Worm (Caenorhabditis elegans) whole organism, L3 larva: ENCODE measurements around the gene Y57E12AL.6.
A peak's percentile ranks its signal among the peaks of the same experiment; 100 is the strongest.

Source experiments
- R02D3.7 ChIP-seq: fragments of 150-350 bp; optimal IDR thresholded peaks from 2 replicates; lab custom pipeline; 2014; ENCODE audit warnings: missing biosample characterization, missing genetic modification characterization
- ZK546.5 ChIP-seq: sonication (generic microtip); optimal IDR thresholded peaks from 2 replicates; lab custom pipeline; 2017; ENCODE audit warnings: missing biosample characterization, missing genetic modification characterization
- aly-2 ChIP-seq: fragments of 150-350 bp; optimal IDR thresholded peaks from 2 replicates; lab custom pipeline; 2014; ENCODE audit warnings: missing biosample characterization, missing genetic modification characterization
- ama-1 ChIP-seq: fragments of 150-350 bp; optimal IDR thresholded peaks from 2 replicates; lab custom pipeline; 2018
- ceh-16 ChIP-seq: sonication (generic microtip); optimal IDR thresholded peaks from 2 replicates; lab custom pipeline; 2017; ENCODE audit warnings: missing biosample characterization, missing genetic modification characterization
- ceh-28 ChIP-seq: fragments of 150-350 bp; optimal IDR thresholded peaks from 2 replicates; lab custom pipeline; 2014; ENCODE audit warnings: missing biosample characterization, missing genetic modification reagents, missing genetic modification characterization
- ceh-82 ChIP-seq: fragments of 150-350 bp; optimal IDR thresholded peaks from 2 replicates; lab custom pipeline; 2014; ENCODE audit warnings: missing biosample characterization, missing genetic modification characterization
- egl-5 ChIP-seq: fragments of 150-350 bp; optimal IDR thresholded peaks from 2 replicates; lab custom pipeline; 2017; ENCODE audit warnings: missing biosample characterization, missing genetic modification reagents, missing genetic modification characterization, inconsistent platforms
- elt-1 ChIP-seq: fragments of 150-350 bp; optimal IDR thresholded peaks from 2 replicates; lab custom pipeline; 2014; ENCODE audit warnings: missing biosample characterization, missing genetic modification characterization
- elt-2 ChIP-seq: sonication (generic microtip); optimal IDR thresholded peaks from 2 replicates; lab custom pipeline; 2016; ENCODE audit warnings: missing genetic modification reagents, mild to moderate bottlenecking, missing genetic modification characterization, missing compliant biosample characterization
- elt-3 ChIP-seq, 3 experiments: fragments of 150-350 bp in 1 of 3; sonication (generic microtip) in 2 of 3; optimal IDR thresholded peaks; 2 replicates in 2 of 3; 4 replicates in 1 of 3; lab custom pipeline; 2014 to 2017; ENCODE audit warnings: missing biosample characterization in 3 of 3, missing genetic modification characterization in 3 of 3
- eor-1 ChIP-seq, 2 experiments: fragments of 150-350 bp; optimal IDR thresholded peaks; 2 replicates each; lab custom pipeline; 2014 to 2018; ENCODE audit warnings: missing biosample characterization in 2 of 2, missing genetic modification characterization in 2 of 2
- fkh-10 ChIP-seq: sonication (generic microtip); optimal IDR thresholded peaks from 2 replicates; lab custom pipeline; 2017; ENCODE audit warnings: missing biosample characterization, missing genetic modification reagents, missing genetic modification characterization
- fkh-2 ChIP-seq: fragments of 150-350 bp; optimal IDR thresholded peaks from 2 replicates; lab custom pipeline; 2014; ENCODE audit warnings: missing biosample characterization, missing genetic modification reagents, missing genetic modification characterization
- hmg-11 ChIP-seq: sonication (generic microtip); optimal IDR thresholded peaks from 2 replicates; lab custom pipeline; 2016; ENCODE audit warnings: missing genetic modification characterization, missing compliant biosample characterization
- jun-1 ChIP-seq: fragments of 150-350 bp; optimal IDR thresholded peaks from 2 replicates; lab custom pipeline; 2014; ENCODE audit warnings: missing biosample characterization, missing genetic modification reagents, missing genetic modification characterization
- lin-15B ChIP-seq: fragments of 150-350 bp; optimal IDR thresholded peaks from 2 replicates; lab custom pipeline; 2014; ENCODE audit warnings: missing biosample characterization, missing genetic modification characterization
- lin-39 ChIP-seq: fragments of 150-350 bp; optimal IDR thresholded peaks from 2 replicates; lab custom pipeline; 2018; ENCODE audit warnings: missing biosample characterization, missing genetic modification reagents, missing genetic modification characterization
- lsy-12 ChIP-seq: sonication (generic microtip); optimal IDR thresholded peaks from 2 replicates; lab custom pipeline; 2016; ENCODE audit warnings: mild to moderate bottlenecking, missing genetic modification characterization, missing compliant biosample characterization
- mdl-1 ChIP-seq: fragments of 150-350 bp; optimal IDR thresholded peaks from 2 replicates; lab custom pipeline; 2014; ENCODE audit warnings: missing biosample characterization, missing genetic modification characterization
- mml-1 ChIP-seq: fragments of 150-350 bp; sonication (generic microtip); optimal IDR thresholded peaks from 3 replicates; lab custom pipeline; 2014; ENCODE audit warnings: missing biosample characterization, missing genetic modification characterization
- nfya-1 ChIP-seq: sonication (generic microtip); optimal IDR thresholded peaks from 2 replicates; lab custom pipeline; 2017; ENCODE audit warnings: missing genetic modification characterization, mild to moderate bottlenecking, missing compliant biosample characterization, antibody characterized with exemption, moderate library complexity; ENCODE audit not compliant: insufficient read depth
- nhr-11 ChIP-seq: fragments of 150-350 bp; optimal IDR thresholded peaks from 2 replicates; lab custom pipeline; 2014; ENCODE audit warnings: missing biosample characterization, missing genetic modification characterization
- nhr-12 ChIP-seq: fragments of 150-350 bp; optimal IDR thresholded peaks from 2 replicates; lab custom pipeline; 2014; ENCODE audit warnings: missing biosample characterization, missing genetic modification characterization
- nhr-23 ChIP-seq: fragments of 150-350 bp; optimal IDR thresholded peaks from 2 replicates; lab custom pipeline; 2014; ENCODE audit warnings: missing biosample characterization, missing genetic modification reagents, missing genetic modification characterization
- nhr-237 ChIP-seq: fragments of 150-350 bp; optimal IDR thresholded peaks from 2 replicates; lab custom pipeline; 2014; ENCODE audit warnings: missing biosample characterization, missing genetic modification characterization
- nhr-25 ChIP-seq: sonication (generic microtip); optimal IDR thresholded peaks from 2 replicates; lab custom pipeline; 2017; ENCODE audit warnings: missing biosample characterization, missing genetic modification characterization
- nhr-28 ChIP-seq: fragments of 150-350 bp; optimal IDR thresholded peaks from 2 replicates; lab custom pipeline; 2014; ENCODE audit warnings: missing biosample characterization, missing genetic modification characterization
- nhr-43 ChIP-seq: sonication (generic microtip); optimal IDR thresholded peaks from 2 replicates; lab custom pipeline; 2016; ENCODE audit warnings: mild to moderate bottlenecking, missing genetic modification characterization, missing compliant biosample characterization; ENCODE audit not compliant: poor library complexity, severe bottlenecking
- nhr-67 ChIP-seq: fragments of 150-350 bp; optimal IDR thresholded peaks from 2 replicates; lab custom pipeline; 2014; ENCODE audit warnings: missing biosample characterization, missing genetic modification characterization
- nhr-76 ChIP-seq: fragments of 150-350 bp; sonication (generic microtip); optimal IDR thresholded peaks from 5 replicates; lab custom pipeline; 2014; ENCODE audit warnings: missing biosample characterization, missing genetic modification characterization
- nhr-77 ChIP-seq: fragments of 150-350 bp; optimal IDR thresholded peaks from 2 replicates; lab custom pipeline; 2014; ENCODE audit warnings: missing biosample characterization, missing genetic modification characterization
- pha-4 ChIP-seq: fragments of 150-350 bp; optimal IDR thresholded peaks from 2 replicates; lab custom pipeline; 2014; ENCODE audit warnings: missing biosample characterization, missing genetic modification reagents, missing genetic modification characterization
- pqm-1 ChIP-seq: fragments of 150-350 bp; optimal IDR thresholded peaks from 2 replicates; lab custom pipeline; 2017; ENCODE audit warnings: missing biosample characterization, missing genetic modification characterization, inconsistent platforms
- sea-2 ChIP-seq: fragments of 150-350 bp; sonication (generic microtip); optimal IDR thresholded peaks from 4 replicates; lab custom pipeline; 2014; ENCODE audit warnings: missing biosample characterization, missing genetic modification reagents, missing genetic modification characterization
- skn-1 ChIP-seq: fragments of 150-350 bp; optimal IDR thresholded peaks from 2 replicates; lab custom pipeline; 2014; ENCODE audit warnings: missing biosample characterization, missing genetic modification characterization
- snpc-4 ChIP-seq: fragments of 150-350 bp; optimal IDR thresholded peaks from 2 replicates; lab custom pipeline; 2014; ENCODE audit warnings: missing biosample characterization, missing genetic modification characterization
- tbx-2 ChIP-seq: sonication (generic microtip); optimal IDR thresholded peaks from 2 replicates; lab custom pipeline; 2016; ENCODE audit warnings: mild to moderate bottlenecking, missing genetic modification characterization, missing compliant biosample characterization
- unc-62 ChIP-seq: fragments of 150-350 bp; sonication (generic microtip); optimal IDR thresholded peaks from 4 replicates; lab custom pipeline; 2014; ENCODE audit warnings: missing biosample characterization, missing genetic modification reagents, missing genetic modification characterization
- zag-1 ChIP-seq: fragments of 150-350 bp; optimal IDR thresholded peaks from 2 replicates; lab custom pipeline; 2014; ENCODE audit warnings: missing biosample characterization, missing genetic modification characterization
- ztf-11 ChIP-seq: fragments of 150-350 bp; optimal IDR thresholded peaks from 2 replicates; lab custom pipeline; 2014; ENCODE audit warnings: missing biosample characterization, missing genetic modification characterization
- ztf-4 ChIP-seq: fragments of 150-350 bp; optimal IDR thresholded peaks from 2 replicates; lab custom pipeline; 2014; ENCODE audit warnings: missing biosample characterization, missing genetic modification characterization

Y57E12AL.6 gene

DNA sequence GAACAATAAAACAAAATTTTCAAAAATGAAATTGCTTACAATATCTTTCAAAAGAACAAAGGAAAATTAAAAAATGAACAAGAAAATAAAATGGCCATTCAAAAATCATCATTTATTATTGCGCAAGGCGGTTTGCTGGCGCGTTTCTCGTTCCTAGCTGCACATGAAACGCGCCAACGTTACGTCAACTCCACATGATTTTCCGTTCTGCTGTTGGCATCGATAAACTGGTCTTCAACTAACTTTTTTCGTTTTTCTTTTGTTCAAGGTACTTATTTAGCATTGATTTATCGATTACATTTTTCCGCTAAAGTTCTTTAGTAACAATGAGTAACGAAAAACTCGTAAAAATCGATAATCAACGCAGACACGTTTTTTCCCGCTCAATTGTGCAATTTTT is at the start of gene Y57E12AL.6, which contains the start of gene Y57E12AL.1:
Y57E12AL.6 (minus strand) TSS at position 75 of the 400 bp plus-strand sequence.
Y57E12AL.1 (plus strand) TSS at position 135 of the 400 bp plus-strand sequence.
- TF ChIP-seq lin-15B (tag; lab: Kevin White, UChicago): peak; percentile 70
- peak; percentile 90 for TF ChIP-seq nhr-25 (tag; lab: Kevin White, UChicago)
- TF ChIP-seq jun-1 (tag; lab: Kevin White, UChicago): peak; percentile 69
- no peak for TF ChIP-seq ZK546.5 (tag; lab: Kevin White, UChicago)
- TF ChIP-seq ztf-4: peak; percentile 26
- peak; percentile 78 for TF ChIP-seq egl-5 (tag; lab: Kevin White, UChicago)
- peak; percentile 92 for TF ChIP-seq nhr-23
- TF ChIP-seq pqm-1 (tag; lab: Kevin White, UChicago): peak; percentile 33
- no peak for TF ChIP-seq nhr-76 (tag; lab: Kevin White, UChicago)
- TF ChIP-seq elt-2 (tag; lab: Kevin White, UChicago): peak; percentile 48
- no peak for TF ChIP-seq eor-1 (tag; optimal IDR thresholded peaks at IDR 0.05; lab: Kevin White, UChicago)
- TF ChIP-seq pha-4 (tag; lab: Kevin White, UChicago): peak; percentile 81
- TF ChIP-seq ama-1 (lab: Kevin White, UChicago): peak; percentile 31
- peak; percentile 95 for TF ChIP-seq skn-1
- no peak for TF ChIP-seq unc-62 (GFP tag; lab: Kevin White, UChicago)
- peak; percentile 52 for TF ChIP-seq lsy-12 (tag; lab: Kevin White, UChicago)
- peak; percentile 86 for TF ChIP-seq ceh-28
- TF ChIP-seq tbx-2 (tag; lab: Kevin White, UChicago): peak; percentile 50
- no peak for TF ChIP-seq sea-2 (GFP tag; lab: Kevin White, UChicago)
- TF ChIP-seq snpc-4 (tag; lab: Kevin White, UChicago): peak; percentile 93
- TF ChIP-seq nhr-77 (tag; lab: Kevin White, UChicago): peak; percentile 11
- no peak for TF ChIP-seq mml-1
- no peak for TF ChIP-seq elt-1 (tag; lab: Kevin White, UChicago)
- TF ChIP-seq mdl-1 (tag; lab: Kevin White, UChicago): no peak
- TF ChIP-seq lin-39: peak; percentile 58
- no peak for TF ChIP-seq elt-3 (tag; optimal IDR thresholded peaks at IDR 0.05; lab: Kevin White, UChicago)
- peak; percentile 78 for TF ChIP-seq nfya-1
- no peak for TF ChIP-seq fkh-2 (tag; lab: Kevin White, UChicago)
- no peak for TF ChIP-seq nhr-12 (tag; lab: Kevin White, UChicago)
- no peak for TF ChIP-seq ceh-82
- peak; percentile 35 for TF ChIP-seq R02D3.7 (tag; lab: Kevin White, UChicago)
- TF ChIP-seq nhr-43 (tag; lab: Kevin White, UChicago): peak; percentile 88
- TF ChIP-seq hmg-11 (tag; lab: Kevin White, UChicago): peak; percentile 57

DNA sequence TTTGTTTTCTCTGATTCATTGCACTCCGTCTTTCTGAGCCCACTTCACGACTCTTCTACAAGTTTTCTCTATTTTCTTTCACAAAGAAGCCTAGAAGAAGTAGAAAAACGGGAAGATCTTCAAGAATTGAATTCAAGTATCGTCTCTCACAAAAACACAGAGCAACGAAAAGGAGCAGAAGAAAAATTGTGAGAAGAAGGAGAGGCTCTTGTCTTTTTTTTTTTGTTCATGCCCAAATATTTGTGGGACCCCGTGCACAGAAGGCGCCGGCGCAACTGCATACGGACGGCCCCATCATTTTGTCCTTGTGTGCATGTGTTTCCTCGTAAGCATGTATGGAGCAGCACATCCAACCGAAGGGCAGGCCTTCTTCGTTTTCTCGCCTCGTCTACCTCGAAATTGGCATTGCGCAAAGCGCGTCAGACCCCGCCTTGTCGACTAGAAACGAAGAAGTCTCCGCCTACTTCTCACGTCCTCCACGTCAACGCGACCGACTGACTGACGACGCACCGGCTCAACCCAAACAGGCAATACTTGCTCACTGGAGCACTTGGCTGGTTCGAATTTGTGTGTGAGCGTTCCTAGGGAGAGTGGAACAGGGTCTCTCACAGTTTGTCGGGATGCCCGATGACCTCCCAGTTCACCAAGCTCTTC is 46.4 kb upstream of the Y57E12AL.6 start:
- peak; percentile 54 for TF ChIP-seq fkh-10
- no peak for TF ChIP-seq pqm-1 (tag; lab: Kevin White, UChicago)
- TF ChIP-seq, all 47 proteins: peak for 1

DNA sequence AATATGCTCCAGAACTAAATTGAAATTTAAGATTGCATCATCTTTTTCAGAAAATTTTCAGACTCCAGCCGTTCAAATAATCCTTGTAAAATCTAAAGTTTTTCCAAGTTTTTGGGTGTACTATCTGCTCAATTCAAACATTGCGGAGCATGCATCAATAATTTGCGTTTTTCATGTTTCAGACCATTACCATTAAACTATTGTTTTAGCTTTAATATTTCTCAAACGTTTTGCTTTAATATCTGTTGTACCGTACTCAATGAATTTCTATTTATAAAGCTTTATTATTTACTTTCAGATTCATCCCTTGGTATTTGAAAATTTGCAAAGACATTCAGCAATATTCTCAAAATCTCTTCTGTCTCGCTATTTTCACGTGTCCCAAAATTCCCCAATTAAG is 43.0 kb upstream of the Y57E12AL.6 start, which contains the start of gene odr-2:
odr-2 (plus strand) TSS at position 301 of the 400 bp plus-strand sequence.
- TF ChIP-seq lin-15B (tag; lab: Kevin White, UChicago): no peak
- no peak for TF ChIP-seq nhr-11 (tag; lab: Kevin White, UChicago)
- TF ChIP-seq zag-1 (tag; lab: Kevin White, UChicago): no peak

DNA sequence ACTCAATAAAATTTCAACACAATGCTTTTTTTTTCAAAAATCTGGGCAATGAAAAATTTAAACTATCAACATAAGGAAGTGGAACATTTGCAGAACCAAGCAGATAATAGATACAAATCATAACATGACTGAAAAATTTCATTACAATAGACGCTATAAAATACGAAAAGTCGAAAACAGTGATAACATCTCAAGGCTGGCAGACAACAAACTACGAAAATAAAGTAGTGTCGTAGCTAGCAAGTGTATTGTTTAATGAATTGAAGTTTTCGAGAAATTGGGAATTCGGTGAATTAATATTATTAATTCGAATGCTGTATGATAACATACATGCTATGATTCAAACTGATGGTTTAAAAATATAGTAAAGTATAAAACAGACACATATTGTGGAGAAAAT is 36.5 kb upstream of the Y57E12AL.6 start:
- TF ChIP-seq eor-1 (tag; optimal IDR thresholded peaks at IDR 0.05; lab: Kevin White, UChicago) (no peak), aly-2 (tag; lab: Kevin White, UChicago) (no peak), nhr-28 (tag; lab: Kevin White, UChicago) (no peak), nhr-23 (no peak), ama-1 (lab: Kevin White, UChicago) (no peak), nhr-237 (no peak), ztf-11 (tag; lab: Kevin White, UChicago) (no peak), fkh-10 (no peak), lin-15B (tag; lab: Kevin White, UChicago) (no peak), ztf-4 (no peak), tbx-2 (tag; lab: Kevin White, UChicago) (no peak), unc-62 (GFP tag; lab: Kevin White, UChicago) (no peak), snpc-4 (tag; lab: Kevin White, UChicago) (no peak), ZK546.5 (tag; lab: Kevin White, UChicago) (no peak), sea-2 (GFP tag; lab: Kevin White, UChicago) (no peak), nhr-67 (tag; lab: Kevin White, UChicago) (no peak), ceh-16 (tag; lab: Kevin White, UChicago) (no peak), nhr-12 (tag; lab: Kevin White, UChicago) (no peak)
